Worm (Caenorhabditis elegans) whole organism, mixed stage, embryonic: ENCODE measurements around the gene ugt-50.

ENCODE experiments used
- elt-1 ChIP-seq: sonication (generic microtip); optimal IDR thresholded peaks from 2 replicates; lab custom pipeline; 2017; ENCODE audit warnings: missing genetic modification characterization, mild to moderate bottlenecking, missing compliant biosample characterization, antibody characterized with exemption, moderate library complexity, borderline replicate concordance; ENCODE audit not compliant: insufficient read depth
- lin-13 ChIP-seq: fragments of 150-350 bp; optimal IDR thresholded peaks from 2 replicates; lab custom pipeline; 2014; ENCODE audit warnings: missing biosample characterization, missing genetic modification characterization
- lsy-2 ChIP-seq: fragments of 150-350 bp; optimal IDR thresholded peaks from 2 replicates; lab custom pipeline; 2014; ENCODE audit warnings: missing biosample characterization, missing genetic modification characterization
- nhr-76 ChIP-seq: sonication (generic microtip); optimal IDR thresholded peaks from 2 replicates; lab custom pipeline; 2017; ENCODE audit warnings: missing biosample characterization, missing genetic modification characterization
- pha-4 ChIP-seq: fragments of 150-350 bp; optimal IDR thresholded peaks from 2 replicates; lab custom pipeline; 2018; ENCODE audit warnings: missing biosample characterization, missing genetic modification reagents, missing genetic modification characterization
- snpc-4 ChIP-seq: fragments of 150-350 bp; optimal IDR thresholded peaks from 2 replicates; lab custom pipeline; 2014; ENCODE audit warnings: missing biosample characterization, missing genetic modification characterization

ce11 chrX:12712353-12712752 lies 21.0 kb downstream of the ugt-50 start, which contains the start of gene rgs-2:
- no peak for TF ChIP-seq pha-4 (tag; lab: Kevin White, UChicago)
- no peak for TF ChIP-seq lin-13 (tag; lab: Kevin White, UChicago)
- no peak for TF ChIP-seq snpc-4 (tag; lab: Kevin White, UChicago)
- no peak for TF ChIP-seq nhr-76 (tag; lab: Kevin White, UChicago)
- TF ChIP-seq lsy-2, result no peak
- no peak for TF ChIP-seq elt-1 (tag; lab: Kevin White, UChicago)
